Worm (Caenorhabditis elegans): ENCODE measurements around the gene F44G3.7.

The F44G3.7 gene

DNA sequence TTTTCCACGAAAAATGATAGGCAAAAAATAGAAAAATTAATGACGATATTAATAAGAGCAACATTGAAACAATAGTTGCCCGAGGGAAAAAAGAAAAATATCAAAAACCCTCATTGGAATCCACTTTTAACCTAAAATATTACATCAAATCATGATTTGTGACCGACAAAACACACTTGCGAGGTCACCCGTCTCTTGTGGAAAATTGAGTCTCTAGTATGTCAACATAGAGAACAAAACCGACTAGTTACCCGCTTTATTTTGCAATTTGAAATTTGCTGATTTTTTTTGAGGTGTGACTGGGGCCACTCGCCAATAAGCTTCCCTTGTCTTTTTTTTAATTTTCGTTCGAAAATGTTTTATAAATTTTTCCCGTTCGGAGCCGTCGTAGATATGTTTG is 38.8 kb upstream of the F44G3.7 start, which contains the start of gene cyp-33D1:
Gene cyp-33D1 (minus strand): TSS at position 101 of the 400 bp plus-strand sequence.
- TF ChIP-seq nhr-129 (tag; optimal IDR thresholded peaks at IDR 0.05) (no peak), ztf-11 (tag; optimal IDR thresholded peaks at IDR 0.05) (no peak), nhr-12 (tag; optimal IDR thresholded peaks at IDR 0.05) (no peak), aly-2 (tag; optimal IDR thresholded peaks at IDR 0.05) (no peak), nhr-6 (tag; optimal IDR thresholded peaks at IDR 0.05) (no peak), peb-1 (tag; optimal IDR thresholded peaks at IDR 0.05) (no peak), elt-1 (tag; optimal IDR thresholded peaks at IDR 0.05) (no peak), alr-1 (tag; optimal IDR thresholded peaks at IDR 0.05) (no peak), nhr-77 (tag; optimal IDR thresholded peaks at IDR 0.05) (no peak), blmp-1 (tag; optimal IDR thresholded peaks at IDR 0.05; ENCODE audit: insufficient read depth) (no peak), lin-39 (tag; optimal IDR thresholded peaks at IDR 0.05) (no peak)

DNA sequence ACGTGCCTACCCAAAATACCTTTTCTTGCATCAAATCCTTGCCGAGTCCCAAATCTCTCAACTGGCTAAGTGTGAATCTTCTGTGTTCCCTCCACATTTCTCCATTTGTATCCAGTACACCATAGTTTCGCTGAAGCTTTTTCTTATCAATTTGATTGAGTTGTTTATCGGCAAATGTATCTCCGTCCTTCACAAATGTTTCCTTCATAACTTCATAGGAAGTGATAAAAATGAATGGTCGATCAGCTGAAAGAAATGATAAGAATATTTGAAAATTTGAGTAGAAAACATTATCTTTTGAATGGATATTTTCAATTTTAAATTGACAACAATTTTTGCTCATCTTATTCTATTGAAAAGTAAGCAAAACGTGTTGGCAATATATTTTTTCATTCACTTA is 38.3 kb upstream of the F44G3.7 start:
- TF ChIP-seq fos-1 (tag; optimal IDR thresholded peaks at IDR 0.05) (peak; percentile 65), ama-1 (optimal IDR thresholded peaks at IDR 0.05) (no peak)

ce11 chrV:16174109-16174508 is 37.2 kb upstream of the F44G3.7 start:
- TF ChIP-seq ZK546.5 (tag; optimal IDR thresholded peaks at IDR 0.05) (no peak), fos-1 (tag; optimal IDR thresholded peaks at IDR 0.05) (peak; percentile 35)

ce11 chrV:16171721-16172120 is 34.8 kb upstream of the F44G3.7 start, which contains the start of gene K05D4.9:
Gene K05D4.9 (minus strand): TSS chrV:16171821.
- no peak for TF ChIP-seq nhr-21 (tag; optimal IDR thresholded peaks at IDR 0.05)
- TF ChIP-seq peb-1 (tag; optimal IDR thresholded peaks at IDR 0.05) = no peak
- TF ChIP-seq elt-1 (tag; optimal IDR thresholded peaks at IDR 0.05) = no peak
- TF ChIP-seq lsy-2 (tag; optimal IDR thresholded peaks at IDR 0.05) = no peak
- no peak for TF ChIP-seq dmd-4 (tag; optimal IDR thresholded peaks at IDR 0.05)
- TF ChIP-seq Y55F3AM.14 (GFP tag; optimal IDR thresholded peaks at IDR 0.05) = no peak
- TF ChIP-seq ztf-1 (GFP tag; conservative IDR thresholded peaks at IDR 0.05) = no peak
- TF ChIP-seq unc-39 (tag; optimal IDR thresholded peaks at IDR 0.05) = no peak
- no peak for TF ChIP-seq gmeb-1 (tag; optimal IDR thresholded peaks at IDR 0.05)
- no peak for TF ChIP-seq ceh-82 (tag; optimal IDR thresholded peaks at IDR 0.05)

DNA sequence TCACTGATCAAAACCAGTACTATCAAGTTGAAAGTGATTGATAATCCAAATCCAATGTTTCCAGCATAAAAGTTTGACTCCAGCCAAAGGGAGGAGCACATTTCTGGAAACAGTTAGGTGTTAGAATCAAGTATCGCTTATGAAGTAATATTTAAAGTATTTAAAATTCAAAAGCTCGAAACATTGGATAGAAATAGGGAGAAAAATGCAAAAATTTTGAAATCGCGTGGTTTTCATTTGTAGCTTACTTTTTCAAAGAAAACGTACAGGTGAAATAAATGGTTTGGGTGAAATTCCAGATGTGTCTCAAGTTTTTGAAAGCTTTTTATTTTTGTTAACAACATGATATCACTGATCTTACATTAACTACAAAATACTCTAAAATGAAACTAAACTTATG is 32.1 kb upstream of the F44G3.7 start, which contains the start of gene str-111:
Gene str-111 (minus strand): TSS at position 101 of the 400 bp plus-strand sequence.
- TF ChIP-seq sem-4 (tag; optimal IDR thresholded peaks at IDR 0.05) (no peak), mbf-1 (tag; optimal IDR thresholded peaks at IDR 0.05) (no peak), lin-13 (GFP tag; optimal IDR thresholded peaks at IDR 0.05) (no peak), zag-1 (tag; optimal IDR thresholded peaks at IDR 0.05) (no peak), nhr-25 (tag; optimal IDR thresholded peaks at IDR 0.05) (no peak), elt-1 (tag; optimal IDR thresholded peaks at IDR 0.05) (no peak), fos-1 (tag; optimal IDR thresholded peaks at IDR 0.05) (no peak), mdl-1 (tag; optimal IDR thresholded peaks at IDR 0.05) (no peak), crh-2 (tag; optimal IDR thresholded peaks at IDR 0.05) (no peak), blmp-1 (tag; optimal IDR thresholded peaks at IDR 0.05; ENCODE audit: insufficient read depth) (no peak), nhr-21 (tag; optimal IDR thresholded peaks at IDR 0.05) (no peak), ztf-1 (GFP tag; conservative IDR thresholded peaks at IDR 0.05) (no peak)

ce11 chrV:16165936-16166335 is 29.0 kb upstream of the F44G3.7 start, which contains the start of gene str-108:
Gene str-108 (plus strand): TSS chrV:16166236.
- no peak for TF ChIP-seq mdl-1 (tag; optimal IDR thresholded peaks at IDR 0.05)
- TF ChIP-seq nhr-21 (tag; optimal IDR thresholded peaks at IDR 0.05) = no peak
- TF ChIP-seq blmp-1 (tag; optimal IDR thresholded peaks at IDR 0.05; ENCODE audit: insufficient read depth) = no peak
- no peak for TF ChIP-seq sma-3 (GFP tag; optimal IDR thresholded peaks at IDR 0.05)
- TF ChIP-seq nhr-77 (tag; optimal IDR thresholded peaks at IDR 0.05) = no peak
- no peak for TF ChIP-seq dmd-4 (tag; optimal IDR thresholded peaks at IDR 0.05)
- TF ChIP-seq crh-2 (tag; optimal IDR thresholded peaks at IDR 0.05) = no peak
- TF ChIP-seq nhr-11 (tag; optimal IDR thresholded peaks at IDR 0.05) = no peak
- no peak for TF ChIP-seq elt-3 (tag; optimal IDR thresholded peaks at IDR 0.05)
- TF ChIP-seq C34F6.9 (tag; optimal IDR thresholded peaks at IDR 0.05) = no peak
- TF ChIP-seq nhr-6 (tag; optimal IDR thresholded peaks at IDR 0.05) = no peak
- no peak for TF ChIP-seq zag-1 (tag; optimal IDR thresholded peaks at IDR 0.05)
- no peak for TF ChIP-seq ztf-11 (tag; optimal IDR thresholded peaks at IDR 0.05)
- TF ChIP-seq nhr-23 (tag; optimal IDR thresholded peaks at IDR 0.05) = no peak

Measured in whole organism, L2 larva.